Fruit fly (Drosophila melanogaster) whole organism, pupa: ENCODE results near the gene rut.
A peak's percentile ranks its signal among the peaks of the same experiment; 100 is the strongest.

ENCODE experiments used
- CG12605 ChIP-seq: fragments of 200-800 bp; sonication (Bioruptor generic); IDR thresholded peaks from 2 replicates; pipeline ENCODE4 v1.3.6; 2022; ENCODE audit warnings: missing biosample characterization, missing genetic modification characterization
- CG14655 ChIP-seq: fragments of 200-800 bp; sonication (Bioruptor generic); optimal IDR thresholded peaks from 3 replicates; lab custom pipeline; 2017; ENCODE audit warnings: mild to moderate bottlenecking, missing biosample characterization, missing genetic modification reagents, missing genetic modification characterization
- CG15710 ChIP-seq: fragments of 200-800 bp; sonication (Bioruptor generic); optimal IDR thresholded peaks from 2 replicates; lab custom pipeline; 2018; ENCODE audit warnings: missing biosample characterization, mild to moderate bottlenecking, missing genetic modification characterization, moderate library complexity
- CG17806 ChIP-seq: fragments of 200-800 bp; sonication (Bioruptor generic); optimal IDR thresholded peaks from 2 replicates; lab custom pipeline; 2018; ENCODE audit warnings: missing biosample characterization, mild to moderate bottlenecking, missing genetic modification characterization, moderate library complexity
- CG34367 ChIP-seq: fragments of 200-800 bp; sonication (Bioruptor generic); optimal IDR thresholded peaks from 2 replicates; lab custom pipeline; 2018; ENCODE audit warnings: missing biosample characterization, mild to moderate bottlenecking, missing genetic modification characterization
- CG4496 ChIP-seq: fragments of 200-800 bp; sonication (Bioruptor generic); IDR thresholded peaks from 3 replicates; pipeline ENCODE4 v1.3.6; 2022; ENCODE audit warnings: missing biosample characterization, missing genetic modification characterization
- CG8301 ChIP-seq: fragments of 200-800 bp; sonication (Bioruptor generic); optimal IDR thresholded peaks from 2 replicates; lab custom pipeline; 2018; ENCODE audit warnings: missing biosample characterization, mild to moderate bottlenecking, missing genetic modification characterization
- EcR ChIP-seq: fragments of 200-800 bp; sonication (Bioruptor generic); optimal IDR thresholded peaks from 3 replicates; lab custom pipeline; 2019; ENCODE audit warnings: missing biosample characterization, missing genetic modification characterization, mild to moderate bottlenecking, moderate library complexity, missing genetic modification reagents
- Ets98B ChIP-seq: fragments of 200-800 bp; sonication (Bioruptor generic); IDR thresholded peaks from 2 replicates; pipeline ENCODE4 v1.3.6; 2022; ENCODE audit warnings: missing biosample characterization, missing genetic modification characterization
- Pif1A ChIP-seq: fragments of 200-800 bp; sonication (Bioruptor generic); optimal IDR thresholded peaks from 3 replicates; lab custom pipeline; 2016; ENCODE audit warnings: missing biosample characterization, missing genetic modification characterization
- Snoo ChIP-seq: fragments of 200-800 bp; sonication (Bioruptor generic); optimal IDR thresholded peaks from 3 replicates; lab custom pipeline; 2017; ENCODE audit warnings: missing biosample characterization, mild to moderate bottlenecking, missing genetic modification characterization, inconsistent platforms
- fd96Ca ChIP-seq: fragments of 200-800 bp; sonication (Bioruptor generic); IDR thresholded peaks from 3 replicates; pipeline ENCODE4 v1.3.6; 2022; ENCODE audit warnings: missing biosample characterization, missing genetic modification characterization
- gl ChIP-seq: fragments of 200-800 bp; sonication (Bioruptor generic); optimal IDR thresholded peaks from 2 replicates; lab custom pipeline; 2018; ENCODE audit warnings: missing biosample characterization, mild to moderate bottlenecking, missing genetic modification characterization

DNA sequence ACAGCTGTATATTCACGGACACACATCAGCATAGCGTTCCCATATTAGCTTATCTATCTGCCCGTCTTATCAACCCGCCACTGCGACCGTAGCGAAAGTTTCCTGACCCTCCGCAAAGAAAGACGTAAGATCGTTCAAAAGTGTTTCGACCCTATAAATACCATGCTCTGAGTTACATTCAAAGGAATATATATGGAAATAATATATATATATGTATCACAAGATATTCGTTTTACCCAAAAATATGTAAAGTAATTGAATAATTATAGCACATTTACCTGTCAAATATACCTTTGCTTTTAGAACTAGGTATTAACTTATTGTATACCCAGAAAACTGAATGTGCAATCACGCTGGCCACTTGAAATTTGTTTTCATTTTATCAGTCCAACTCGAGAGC, 15.4 kb downstream of the rut start:
- peak; percentile 25 for TF ChIP-seq CG14655 (GFP tag; lab: Kevin White, UChicago)
- no peak for TF ChIP-seq CG8301 (tag; lab: Kevin White, UChicago)
- TF ChIP-seq CG15710: peak; percentile 3
- TF ChIP-seq Snoo (tag; lab: Kevin White, UChicago): no peak
- no peak for TF ChIP-seq CG12605
- TF ChIP-seq EcR (GFP tag; lab: Kevin White, UChicago): peak; percentile 34
- TF ChIP-seq Ets98B (GFP tag; lab: Robert Waterston, UW): no peak
- no peak for TF ChIP-seq Pif1A (GFP tag; lab: Kevin White, UChicago)
- no peak for TF ChIP-seq gl
- 0 out of 3 replicates have a peak, but pooled peaks have one; percentile 18 for TF ChIP-seq CG4496 (GFP tag; lab: Robert Waterston, UW)
- no peak for TF ChIP-seq fd96Ca (GFP tag; lab: Robert Waterston, UW)
- no peak for TF ChIP-seq CG34367 (tag; lab: Kevin White, UChicago)
- TF ChIP-seq CG17806: peak; percentile 13
